Worm (Caenorhabditis elegans): ENCODE measurements around the gene F17E9.18.

DNA sequence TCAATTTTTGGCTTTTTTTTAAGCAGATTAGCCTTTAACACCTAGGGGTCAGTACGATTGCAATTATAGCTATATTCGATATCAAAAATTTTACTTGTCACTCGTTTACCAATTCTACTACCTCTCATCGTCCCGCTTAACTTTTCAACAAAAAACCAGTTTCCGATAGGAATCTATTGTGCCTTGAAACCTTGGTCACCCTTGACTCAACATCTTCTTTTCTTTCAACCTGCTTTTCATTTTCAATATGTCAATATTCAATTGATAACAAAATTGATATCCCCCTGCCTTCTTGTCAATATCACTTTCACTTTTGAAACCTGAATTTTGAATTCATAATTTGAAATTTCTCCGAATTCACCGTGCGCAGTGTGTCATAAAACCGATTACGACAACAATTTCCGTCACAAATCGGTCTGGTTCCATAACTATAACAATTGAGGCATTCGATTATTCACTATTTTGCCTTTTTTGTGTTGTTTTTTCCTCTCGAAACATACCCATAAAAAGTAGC, 44.2 kb downstream of the F17E9.18 start:
- TF ChIP-seq lin-54 (GFP tag; optimal IDR thresholded peaks at IDR 0.05) (no peak), aptf-3 (GFP tag; IDR thresholded peaks at IDR 0.05) (no peak), attf-5 (GFP tag; optimal IDR thresholded peaks at IDR 0.05) (no peak), unc-130 (GFP tag; optimal IDR thresholded peaks at IDR 0.05) (no peak), nhr-90 (tag; optimal IDR thresholded peaks at IDR 0.05) (no peak), unc-62 (GFP tag; optimal IDR thresholded peaks at IDR 0.05) (no peak), efl-1 (GFP tag; optimal IDR thresholded peaks at IDR 0.05) (no peak), him-1 (tag; optimal IDR thresholded peaks at IDR 0.05) (no peak)

All from whole organism, young adult.